Fruit fly (Drosophila melanogaster): ENCODE data around the gene CG14841.
A peak's percentile ranks its signal among the peaks of the same experiment; 100 is the strongest.

Gene CG14841

dm6 chr3R:14282215-14283041 lies 20.2 kb upstream of the CG14841 start (continued):
- no peak for TF ChIP-seq CG11723 (GFP tag; optimal IDR thresholded peaks at IDR 0.05)
- TF ChIP-seq mld (GFP tag; IDR thresholded peaks at IDR 0.05; ENCODE audit: partially characterized antibody) = no peak
- TF ChIP-seq CG42726 (GFP tag; IDR thresholded peaks at IDR 0.05; ENCODE audit: partially characterized antibody) = no peak

- no peak for TF ChIP-seq Ravus (GFP tag; IDR thresholded peaks at IDR 0.05)
- no peak for TF ChIP-seq CG3995 (GFP tag; optimal IDR thresholded peaks at IDR 0.05)
- no peak for TF ChIP-seq CG12155 (GFP tag; optimal IDR thresholded peaks at IDR 0.05)
- TF ChIP-seq Six4 (GFP tag; optimal IDR thresholded peaks at IDR 0.05) = no peak
- no peak for TF ChIP-seq vvl (GFP tag; IDR thresholded peaks at IDR 0.05)
- no peak for TF ChIP-seq Fer3 (tag; optimal IDR thresholded peaks at IDR 0.05)
- no peak for TF ChIP-seq crp (GFP tag; optimal IDR thresholded peaks at IDR 0.05)
- TF ChIP-seq sens (GFP tag) = peak; percentile 33
- TF ChIP-seq ac (GFP tag; optimal IDR thresholded peaks at IDR 0.05) = no peak
- TF ChIP-seq CG12104 (GFP tag; optimal IDR thresholded peaks at IDR 0.05) = no peak
- peak; percentile 50 for TF ChIP-seq Drgx (GFP tag; IDR thresholded peaks at IDR 0.05)
- TF ChIP-seq zen2 (GFP tag; IDR thresholded peaks at IDR 0.05; ENCODE audit: partially characterized antibody) = no peak
- no peak for TF ChIP-seq Lpt (GFP tag; optimal IDR thresholded peaks at IDR 0.05)
- no peak for TF ChIP-seq repo (GFP tag; optimal IDR thresholded peaks at IDR 0.05)
Observed at dm6 chr3R:14280324-14280723, 18.1 kb upstream of the CG14841 start.

- TF ChIP-seq CG8944 (GFP tag; optimal IDR thresholded peaks at IDR 0.05) (no peak), nom (GFP tag; optimal IDR thresholded peaks at IDR 0.05) (no peak), CG6654 (GFP tag; optimal IDR thresholded peaks at IDR 0.05) (no peak), CG31365 (tag; optimal IDR thresholded peaks at IDR 0.05) (no peak), CG12769 (tag; optimal IDR thresholded peaks at IDR 0.05) (no peak), ewg (GFP tag; optimal IDR thresholded peaks at IDR 0.05) (no peak), sqz (GFP tag; optimal IDR thresholded peaks at IDR 0.05) (no peak), CG10267 (tag; optimal IDR thresholded peaks at IDR 0.05) (peak; percentile 22), grau (tag; optimal IDR thresholded peaks at IDR 0.05) (peak; percentile 51), zfh1 (GFP tag; IDR thresholded peaks at IDR 0.05) (no peak), CG12219 (GFP tag; optimal IDR thresholded peaks at IDR 0.05) (no peak), slbo (GFP tag; IDR thresholded peaks at IDR 0.05) (peak; percentile 29; the same call in 1 of the 2 replicates), CG17612 (GFP tag; IDR thresholded peaks at IDR 0.05) (0 out of 2 replicates have a peak, but pooled peaks have one; percentile 19), CG10321 (GFP tag; IDR thresholded peaks at IDR 0.05) (no peak), ap (GFP tag; IDR thresholded peaks at IDR 0.05) (no peak), CG7357 (GFP tag; IDR thresholded peaks at IDR 0.05) (no peak), Xrp1 (GFP tag; IDR thresholded peaks at IDR 0.05) (peak; percentile 58), Abd-B (GFP tag; optimal IDR thresholded peaks at IDR 0.05) (peak; percentile 10), CG32532 (GFP tag; IDR thresholded peaks at IDR 0.05) (no peak), bigmax (GFP tag; optimal IDR thresholded peaks at IDR 0.05) (no peak), Max (GFP tag; optimal IDR thresholded peaks at IDR 0.05) (peak; percentile 11), CG33557 (GFP tag; optimal IDR thresholded peaks at IDR 0.05) (no peak), CG8765 (GFP tag; IDR thresholded peaks at IDR 0.05) (no peak), kay (GFP tag; optimal IDR thresholded peaks at IDR 0.05) (no peak), rib (GFP tag; IDR thresholded peaks at IDR 0.05) (no peak), bcd (GFP tag; optimal IDR thresholded peaks at IDR 0.05) (peak; percentile 0), twi (tag; optimal IDR thresholded peaks at IDR 0.05) (no peak), CG6254 (GFP tag; optimal IDR thresholded peaks at IDR 0.05) (peak; percentile 4), CG17361 (GFP tag; IDR thresholded peaks at IDR 0.05) (peak; percentile 39; the same call in 1 of the 3 replicates), CG2199 (GFP tag; IDR thresholded peaks at IDR 0.05) (no peak)
Observed at dm6 chr3R:14279311-14279998, 17.2 kb upstream of the CG14841 start.

Measured in whole organism, embryonic.